Worm (Caenorhabditis elegans) whole organism, L2 larva: Measurements from ENCODE around the gene sru-40.

Experiments used
- fos-1 ChIP-seq: fragments of 150-350 bp; optimal IDR thresholded peaks from 2 replicates; lab custom pipeline; 2014; ENCODE audit warnings: missing biosample characterization, missing genetic modification characterization
- unc-55 ChIP-seq: fragments of 150-350 bp; sonication (generic microtip); optimal IDR thresholded peaks from 3 replicates; lab custom pipeline; 2014; ENCODE audit warnings: missing biosample characterization, missing genetic modification reagents, missing genetic modification characterization

- TF ChIP-seq unc-55 (GFP tag; lab: Kevin White, UChicago), result no peak
- no peak for TF ChIP-seq fos-1 (tag; lab: Kevin White, UChicago)
Observed at ce11 chrV:9843376-9843916, 9.6 kb upstream of the sru-40 start, which contains the start of gene sru-8.
